Fruit fly (Drosophila melanogaster): Measurements from ENCODE around the gene vanin-like.

vanin-like gene

DNA sequence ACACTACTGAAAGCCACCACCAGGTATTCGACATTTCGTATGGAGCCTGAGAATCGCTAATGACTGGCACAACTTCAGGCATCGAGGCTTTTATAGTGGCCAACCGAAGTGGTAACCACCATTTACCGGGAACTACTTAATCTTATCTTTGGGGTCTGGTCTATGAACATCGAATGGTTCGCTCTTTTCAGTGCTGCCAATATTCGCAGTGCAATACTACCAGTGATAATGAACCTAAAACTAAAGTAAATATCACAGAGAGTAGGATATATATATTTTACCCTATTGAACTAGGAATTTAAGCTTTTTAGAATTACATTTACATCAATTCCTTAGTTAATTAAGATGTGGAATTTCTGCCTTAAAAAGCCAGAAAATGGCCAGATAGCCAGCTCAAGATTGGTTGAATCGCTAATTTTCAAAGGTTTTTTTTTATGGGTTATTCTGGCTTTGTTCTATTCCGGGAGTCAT lies at the start of gene vanin-like:
vanin-like (minus strand) TSS at position 51 of the 471 bp plus-strand sequence.
- TF ChIP-seq CG17801 (GFP tag; optimal IDR thresholded peaks at IDR 0.05; ENCODE audit: partially characterized antibody): no peak

DNA sequence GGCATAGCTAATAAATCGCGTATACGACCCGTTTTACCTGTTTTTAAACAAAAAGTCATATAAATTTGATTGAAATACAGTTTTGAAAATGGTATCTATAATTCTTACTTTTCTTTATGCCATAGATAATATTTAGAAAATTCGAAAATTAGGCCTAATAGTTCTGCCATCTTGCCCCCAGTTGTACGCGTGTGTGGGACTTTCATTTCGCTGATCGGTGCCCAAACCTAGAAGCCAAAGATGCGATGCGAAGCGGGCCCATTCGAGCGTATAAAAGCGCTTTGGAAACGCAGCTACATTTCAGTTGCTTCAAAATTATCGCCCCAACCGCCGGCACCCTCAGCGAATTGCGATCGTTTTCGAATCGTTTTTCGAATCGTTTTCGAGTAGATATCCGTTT lies 34.7 kb upstream of the vanin-like start, which contains the start of gene CG14445:
CG14445 (plus strand) TSS at position 301 of the 400 bp plus-strand sequence.
- no peak for TF ChIP-seq CG17801 (GFP tag; optimal IDR thresholded peaks at IDR 0.05; ENCODE audit: partially characterized antibody)

DNA sequence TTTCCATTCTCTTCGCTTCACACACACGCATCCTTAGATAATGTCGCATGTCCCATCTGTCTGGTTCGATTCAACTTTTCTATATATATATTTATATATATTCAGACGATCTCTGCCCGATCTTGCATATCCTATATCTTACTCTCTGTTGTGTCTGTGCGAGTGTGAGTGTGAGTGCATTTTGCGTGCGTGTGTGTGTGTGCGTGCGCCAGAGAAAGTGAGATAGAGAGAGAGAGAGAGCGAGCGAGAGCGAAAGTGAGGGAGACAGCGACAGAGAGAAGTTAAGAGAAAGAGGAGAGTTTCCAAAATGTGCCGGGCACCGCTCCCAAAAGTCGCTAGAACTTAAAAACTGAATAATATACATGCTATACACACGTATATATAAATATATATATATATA lies 29.4 kb upstream of the vanin-like start:
- TF ChIP-seq CG17801 (GFP tag; optimal IDR thresholded peaks at IDR 0.05; ENCODE audit: partially characterized antibody): no peak

DNA sequence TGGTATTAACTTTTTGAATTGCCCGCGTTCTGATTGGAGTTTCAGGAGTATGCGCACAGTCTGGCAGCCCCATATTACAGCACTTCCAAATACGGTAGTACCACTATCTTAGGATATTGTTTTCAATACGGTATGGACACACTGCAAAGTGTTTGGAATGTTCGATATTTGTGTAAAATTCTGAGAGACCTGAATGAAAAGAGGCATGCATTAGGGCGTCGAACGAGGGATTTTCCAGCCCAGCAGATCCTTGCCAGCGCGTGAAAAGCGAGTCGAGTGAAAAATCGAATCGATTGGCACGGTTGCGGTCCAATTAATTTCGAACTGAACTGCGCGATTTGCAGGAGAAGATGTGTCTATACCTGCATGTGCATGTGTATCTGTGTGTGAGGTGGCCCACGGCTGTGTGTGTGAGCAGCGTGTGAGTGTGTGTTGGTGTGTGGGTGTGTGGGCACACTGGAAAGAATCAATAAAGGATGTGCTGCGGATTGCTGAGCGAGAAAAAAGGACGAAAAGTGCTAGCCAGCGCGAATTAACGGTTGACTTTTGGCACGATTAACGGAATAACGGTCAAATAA lies 23.2 kb upstream of the vanin-like start, which contains the start of gene dtn:
dtn (plus strand) TSS at position 176 of the 578 bp plus-strand sequence.
- no peak for TF ChIP-seq CG17801 (GFP tag; optimal IDR thresholded peaks at IDR 0.05; ENCODE audit: partially characterized antibody)

DNA sequence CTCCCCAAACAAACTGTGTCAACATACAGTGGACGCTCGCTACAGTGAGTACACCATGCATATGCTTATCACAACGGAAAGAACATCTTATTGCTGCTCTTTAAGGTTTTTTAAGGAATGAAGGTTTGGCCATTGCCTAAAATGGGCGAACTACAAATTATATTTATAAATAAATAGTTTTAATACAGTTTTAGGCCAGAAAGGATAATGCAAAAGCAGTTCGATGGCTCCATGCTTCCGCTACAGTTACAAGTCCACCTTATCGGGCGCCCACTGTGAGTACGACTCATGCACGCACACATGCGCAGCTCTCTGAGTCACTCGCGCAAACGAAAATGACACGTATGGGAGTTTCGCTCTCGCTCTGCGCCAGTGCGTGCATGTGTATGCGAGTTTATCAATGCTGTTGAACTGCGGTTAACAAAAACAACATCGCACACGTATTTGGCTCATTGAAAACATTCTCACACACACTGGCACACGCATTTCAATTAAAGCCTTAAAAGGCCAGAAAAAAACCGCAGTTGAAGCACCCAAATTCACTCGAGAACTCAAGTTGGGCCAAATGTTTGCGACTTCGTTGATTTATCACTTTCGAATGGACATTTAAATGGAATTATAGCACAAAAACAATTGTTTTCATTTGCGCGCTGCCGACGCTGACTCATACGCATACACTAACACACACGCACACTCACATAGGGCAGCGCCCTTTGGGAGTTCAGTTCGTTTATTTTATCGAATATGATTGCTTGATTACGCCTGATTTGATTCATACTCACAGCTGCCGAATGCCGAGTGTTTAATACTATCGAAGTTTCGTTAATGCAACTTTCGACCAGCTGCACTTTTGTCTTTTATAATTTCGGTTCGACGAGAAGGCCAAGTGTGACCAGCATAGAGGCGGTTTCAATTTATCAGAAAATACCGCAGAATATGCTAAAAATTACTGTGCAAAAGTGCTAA lies 22.1 kb upstream of the vanin-like start, which contains the start of gene sqh:
sqh (minus strand) TSS at position 916 of the 966 bp plus-strand sequence.
- peak; percentile 89 for TF ChIP-seq CG17801 (GFP tag; optimal IDR thresholded peaks at IDR 0.05; ENCODE audit: partially characterized antibody)

DNA sequence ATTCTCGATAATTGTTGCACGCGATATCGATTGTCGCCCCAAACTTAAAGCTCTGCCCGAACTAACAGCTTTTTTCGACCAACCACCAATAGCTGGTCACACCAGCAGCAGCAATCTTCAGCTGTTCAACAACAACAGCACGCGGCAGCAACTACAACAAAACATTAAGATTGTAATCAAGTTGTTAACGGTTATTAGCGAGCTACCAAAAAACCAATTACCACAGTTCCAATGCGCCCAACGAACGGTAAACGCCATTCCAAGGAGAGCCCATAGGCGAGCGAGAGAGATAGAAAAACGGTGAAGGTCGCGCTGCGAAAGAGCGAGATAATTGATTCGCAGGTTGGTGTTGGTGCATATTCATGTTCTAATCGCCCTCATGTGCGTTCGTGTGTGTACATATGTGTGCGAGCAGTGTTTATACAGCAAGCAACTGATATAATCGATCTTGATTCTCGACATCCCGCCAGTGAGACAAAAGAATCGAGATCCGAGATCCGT lies 17.5 kb upstream of the vanin-like start, which contains the start of gene Efr:
Efr (plus strand) TSS at position 113 of the 501 bp plus-strand sequence.
- TF ChIP-seq CG17801 (GFP tag; optimal IDR thresholded peaks at IDR 0.05; ENCODE audit: partially characterized antibody): peak; percentile 15

DNA sequence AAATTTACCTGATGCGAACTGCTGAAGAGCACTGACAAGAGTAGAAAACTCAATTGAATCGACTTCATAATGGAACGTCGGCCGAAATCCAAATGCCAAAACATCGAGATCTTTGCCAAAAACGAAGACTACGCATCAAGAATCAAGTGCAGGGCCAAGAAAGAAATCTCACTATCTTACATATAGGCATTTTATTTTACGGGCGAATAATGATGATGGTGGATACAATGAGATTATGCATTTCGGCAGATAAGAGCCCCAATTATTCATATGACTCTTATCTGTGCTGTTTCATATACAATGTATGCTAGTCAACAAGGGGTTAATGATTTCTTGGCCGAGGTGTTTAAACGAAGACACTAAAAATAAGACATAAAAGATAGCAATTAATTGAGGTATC lies 16.9 kb upstream of the vanin-like start, which contains the start of gene Btnd:
Btnd (minus strand) TSS at position 101 of the 400 bp plus-strand sequence.
- no peak for TF ChIP-seq CG17801 (GFP tag; optimal IDR thresholded peaks at IDR 0.05; ENCODE audit: partially characterized antibody)

DNA sequence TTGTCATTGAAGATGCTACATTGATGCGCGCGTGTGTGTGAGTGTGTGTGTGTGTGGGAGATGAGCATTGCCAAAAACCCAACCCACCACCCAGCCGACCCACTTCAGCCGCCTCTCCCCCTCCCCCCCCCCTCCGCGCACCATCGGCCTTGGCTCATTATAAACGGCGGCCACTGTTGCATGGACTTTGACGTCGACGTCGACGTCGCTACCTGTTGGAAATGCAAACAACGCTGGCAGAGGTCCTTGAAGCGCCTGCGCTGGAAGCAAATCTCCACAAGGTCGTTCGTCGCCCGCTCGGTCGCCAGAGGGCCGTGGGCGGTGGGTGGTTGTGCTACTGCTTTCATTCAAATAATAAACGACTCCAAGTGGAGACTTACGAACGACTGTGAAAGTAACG lies 14.3 kb upstream of the vanin-like start:
- TF ChIP-seq CG17801 (GFP tag; optimal IDR thresholded peaks at IDR 0.05; ENCODE audit: partially characterized antibody): no peak

DNA sequence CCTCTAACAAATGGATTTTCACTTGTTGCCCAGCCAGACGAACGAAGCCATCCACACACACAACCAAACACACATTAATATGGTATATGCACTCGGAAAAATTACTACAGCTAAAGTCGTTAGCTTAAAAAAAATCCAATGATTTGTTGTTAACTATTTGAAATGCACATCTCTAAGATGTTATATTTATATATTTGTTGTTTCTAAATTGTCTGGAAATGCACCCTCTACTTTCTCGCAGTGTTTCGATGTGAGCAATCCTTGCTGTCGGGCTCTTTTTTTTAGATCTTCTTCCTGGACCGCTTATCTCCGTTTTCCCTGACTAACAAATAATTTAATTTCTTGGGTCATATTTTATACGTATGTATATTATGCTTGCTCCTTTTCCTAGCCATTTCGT lies 2.7 kb upstream of the vanin-like start:
- no peak for TF ChIP-seq CG17801 (GFP tag; optimal IDR thresholded peaks at IDR 0.05; ENCODE audit: partially characterized antibody)

DNA sequence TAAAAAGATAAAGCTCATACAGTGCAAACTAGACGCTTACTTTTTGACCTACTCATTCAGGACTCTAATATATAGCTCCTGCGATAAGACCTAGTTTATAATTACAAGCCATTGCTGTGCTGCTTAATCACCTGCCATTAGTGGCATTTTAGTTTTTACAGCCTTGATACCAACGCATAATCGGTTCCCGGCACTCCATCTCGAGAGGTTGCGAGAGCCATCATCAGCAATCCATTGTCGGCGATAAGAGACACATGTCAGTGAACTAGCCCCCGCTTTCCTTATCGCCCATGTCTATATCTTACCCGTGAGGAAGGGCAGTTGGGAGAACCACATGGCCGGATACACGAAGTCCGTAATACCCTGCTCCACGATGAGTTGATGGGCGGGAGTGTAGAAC lies 900 bp downstream of the vanin-like start:
- TF ChIP-seq CG17801 (GFP tag; optimal IDR thresholded peaks at IDR 0.05; ENCODE audit: partially characterized antibody): no peak

DNA sequence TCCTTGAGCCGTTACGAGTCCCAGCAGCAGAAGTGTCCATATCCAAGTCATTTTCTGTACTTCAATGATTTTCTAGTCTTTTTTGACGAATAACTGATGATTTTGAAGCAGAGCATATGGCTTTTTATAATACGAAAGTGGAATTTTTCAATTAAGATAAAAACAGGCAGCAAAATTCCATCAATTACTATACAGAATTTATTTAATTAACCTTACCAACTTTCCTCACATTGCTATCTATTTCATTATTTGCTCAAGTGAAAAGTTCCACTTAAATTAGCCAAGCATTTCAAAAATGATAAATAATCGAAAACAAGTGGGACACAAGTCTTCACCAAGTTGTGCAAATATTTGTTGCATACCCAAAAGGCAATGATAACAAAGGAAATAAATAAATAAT lies 2.6 kb downstream of the vanin-like start, which contains the start of gene CG43090:
CG43090 (minus strand) TSS at position 101 of the 400 bp plus-strand sequence.
- TF ChIP-seq CG17801 (GFP tag; optimal IDR thresholded peaks at IDR 0.05; ENCODE audit: partially characterized antibody): no peak

DNA sequence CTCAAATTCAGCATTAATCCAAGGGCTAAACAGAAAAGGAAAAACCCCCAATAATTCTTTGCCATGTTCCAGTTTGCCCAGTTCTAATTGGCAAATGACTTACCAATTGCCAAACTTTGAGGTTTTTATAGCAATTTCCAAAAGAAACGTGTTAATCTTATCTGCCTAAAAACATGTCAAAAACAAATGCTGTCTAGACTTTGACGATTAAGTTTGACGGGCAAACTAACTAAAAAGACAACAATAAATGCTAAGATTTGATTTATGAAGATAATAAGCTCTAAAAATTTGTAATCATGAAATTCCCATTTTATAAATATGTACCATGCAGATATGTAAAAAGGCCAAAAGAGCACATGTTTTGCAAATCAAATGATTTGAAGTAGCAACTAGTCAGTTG lies 3.8 kb downstream of the vanin-like start, which contains the start of gene CG32751:
CG32751 (minus strand) TSS at position 101 of the 400 bp plus-strand sequence.
- TF ChIP-seq CG17801 (GFP tag; optimal IDR thresholded peaks at IDR 0.05; ENCODE audit: partially characterized antibody): no peak

DNA sequence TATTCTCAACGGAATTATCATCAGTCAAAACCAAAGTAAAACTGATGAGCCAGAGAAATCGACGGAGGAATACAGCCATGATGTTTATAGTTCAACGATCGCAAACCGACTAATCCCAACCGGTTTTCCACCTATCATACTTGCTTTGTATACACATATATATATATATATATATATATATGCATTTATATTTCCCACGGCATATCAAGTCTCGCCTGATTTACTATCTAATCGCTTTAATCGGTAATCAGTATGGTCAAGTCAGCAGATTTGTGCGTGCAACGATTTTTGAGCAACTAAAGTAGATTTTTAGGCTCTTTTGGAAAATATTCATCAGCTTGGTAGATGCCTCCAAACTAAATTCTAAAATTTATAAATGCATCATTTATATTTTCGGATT lies 6.0 kb downstream of the vanin-like start, which contains the start of gene CG32750:
CG32750 (minus strand) TSS at position 101 of the 400 bp plus-strand sequence.
- TF ChIP-seq CG17801 (GFP tag; optimal IDR thresholded peaks at IDR 0.05; ENCODE audit: partially characterized antibody): no peak

DNA sequence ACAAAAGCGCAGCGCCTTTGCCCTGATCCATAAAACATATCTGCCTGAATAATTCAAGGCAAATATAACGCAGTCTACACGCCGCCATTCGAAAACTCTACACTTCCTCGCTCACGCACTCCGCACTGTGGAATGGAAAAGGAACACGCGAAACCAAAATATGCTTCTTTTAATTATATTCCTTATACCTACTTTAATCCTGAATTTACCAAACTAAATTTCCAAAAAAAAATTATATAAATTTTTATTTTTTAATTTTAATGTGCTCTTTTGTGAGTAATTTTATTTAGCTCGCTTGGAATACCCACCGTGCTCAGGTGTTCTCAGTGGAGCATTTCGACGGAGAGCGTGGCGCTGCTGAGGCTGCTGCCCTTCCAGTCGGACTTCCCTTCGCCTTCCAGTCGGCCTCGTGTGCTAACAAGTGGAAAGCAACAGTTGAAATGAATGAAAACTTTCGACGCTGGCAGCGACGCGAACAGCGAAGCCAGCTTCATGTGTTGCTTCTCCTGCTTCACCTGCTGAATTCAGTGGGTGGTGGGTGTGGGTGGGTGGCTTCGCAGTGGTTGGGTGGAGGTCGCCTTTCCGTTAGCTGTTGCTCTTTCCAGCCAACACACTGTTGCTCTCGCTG lies 9.1 kb downstream of the vanin-like start:
- no peak for TF ChIP-seq CG17801 (GFP tag; optimal IDR thresholded peaks at IDR 0.05; ENCODE audit: partially characterized antibody)

Measured in ovary, adult (tissue).